Fruit fly (Drosophila melanogaster) whole organism, wandering third instar larva: Measurements from ENCODE around the gene CG3868.
A peak's percentile ranks its signal among the peaks of the same experiment; 100 is the strongest.

ENCODE experiments used
- Abd-B ChIP-seq: fragments of >200 bp; optimal IDR thresholded peaks from 2 replicates; lab custom pipeline; 2017; ENCODE audit warnings: missing biosample characterization, missing genetic modification characterization
- CG32264 ChIP-seq: fragments of 200-800 bp; sonication (Bioruptor generic); optimal IDR thresholded peaks from 2 replicates; lab custom pipeline; 2016; ENCODE audit warnings: missing biosample characterization, missing genetic modification characterization
- CrebA ChIP-seq: fragments of 200-800 bp; sonication (Bioruptor generic); optimal IDR thresholded peaks from 2 replicates; lab custom pipeline; 2016; ENCODE audit warnings: missing biosample characterization, mild to moderate bottlenecking, missing genetic modification characterization, borderline replicate concordance
- Dfd ChIP-seq: fragments of >200 bp; optimal IDR thresholded peaks from 2 replicates; lab custom pipeline; 2017; ENCODE audit warnings: missing biosample characterization, missing genetic modification characterization
- GATAd ChIP-seq: sonication (Bioruptor generic); optimal IDR thresholded peaks from 2 replicates; lab custom pipeline; 2016; ENCODE audit warnings: missing biosample characterization, missing genetic modification characterization
- HLH106 ChIP-seq: fragments of 200-800 bp; optimal IDR thresholded peaks from 3 replicates; lab custom pipeline; 2019; ENCODE audit warnings: missing biosample characterization, mild to moderate bottlenecking, missing genetic modification characterization, moderate library complexity
- Hnf4 ChIP-seq: fragments of 200-800 bp; sonication (Bioruptor generic); optimal IDR thresholded peaks from 2 replicates; lab custom pipeline; 2016; ENCODE audit warnings: missing biosample characterization, mild to moderate bottlenecking, missing genetic modification characterization
- Hr83 ChIP-seq: fragments of 200-300 bp; sonication (Bioruptor generic); optimal IDR thresholded peaks from 2 replicates; lab custom pipeline; 2016; ENCODE audit warnings: missing biosample characterization, mild to moderate bottlenecking, missing genetic modification characterization, moderate library complexity; ENCODE audit not compliant: poor library complexity, severe bottlenecking
- Mio ChIP-seq: sonication (Bioruptor generic); optimal IDR thresholded peaks from 2 replicates; lab custom pipeline; 2016; ENCODE audit warnings: missing biosample characterization, missing genetic modification characterization
- Myc ChIP-seq: fragments of >200 bp; optimal IDR thresholded peaks from 2 replicates; lab custom pipeline; 2017
- N ChIP-seq: fragments of >200 bp; optimal IDR thresholded peaks from 2 replicates; lab custom pipeline; 2018; ENCODE audit warnings: missing biosample characterization, missing external identifiers, missing genetic modification characterization
- OdsH ChIP-seq: fragments of 200-800 bp; sonication (Bioruptor generic); optimal IDR thresholded peaks from 2 replicates; lab custom pipeline; 2016; ENCODE audit warnings: missing biosample characterization, mild to moderate bottlenecking, missing genetic modification characterization
- Rel ChIP-seq, 2 experiments: fragments of 200-800 bp; sonication (Bioruptor generic) in 1 of 2; optimal IDR thresholded peaks; 2 replicates in 1 of 2; 3 replicates in 1 of 2; lab custom pipeline; 2016 to 2019; ENCODE audit warnings: mild to moderate bottlenecking in 2 of 2, missing biosample characterization in 2 of 2, missing genetic modification characterization in 2 of 2, moderate library complexity in 1 of 2
- Sp1 ChIP-seq: fragments of 200-800 bp; sonication (Bioruptor generic); optimal IDR thresholded peaks from 3 replicates; lab custom pipeline; 2019; ENCODE audit warnings: missing biosample characterization, mild to moderate bottlenecking, missing genetic modification characterization, moderate library complexity
- br ChIP-seq: fragments of 200-800 bp; sonication (Bioruptor generic); optimal IDR thresholded peaks from 2 replicates; lab custom pipeline; 2016; ENCODE audit warnings: missing biosample characterization, missing genetic modification characterization
- brk ChIP-seq: fragments of 200-800 bp; sonication (Bioruptor generic); optimal IDR thresholded peaks from 2 replicates; lab custom pipeline; 2016; ENCODE audit warnings: missing biosample characterization, mild to moderate bottlenecking, missing genetic modification characterization
- dl ChIP-seq, 2 experiments: fragments of 175-275, 200-275 bp in 1 of 2; fragments of 200-275 bp in 1 of 2; sonication (Bioruptor generic); optimal IDR thresholded peaks; lab custom pipeline; 2018; ENCODE audit warnings: mild to moderate bottlenecking in 2 of 2, missing biosample characterization in 2 of 2, missing genetic modification characterization in 2 of 2, moderate library complexity in 2 of 2; ENCODE audit not compliant: partially characterized antibody in 2 of 2, insufficient read depth in 1 of 2
- dmrt93B ChIP-seq: fragments of 200-800 bp; sonication (Bioruptor generic); optimal IDR thresholded peaks from 2 replicates; lab custom pipeline; 2018; ENCODE audit warnings: missing biosample characterization, mild to moderate bottlenecking, missing genetic modification characterization
- dsf ChIP-seq: sonication (Bioruptor generic); optimal IDR thresholded peaks from 2 replicates; lab custom pipeline; 2016; ENCODE audit warnings: missing biosample characterization, missing genetic modification characterization, borderline replicate concordance
- ey ChIP-seq: fragments of 200-800 bp; sonication (Bioruptor generic); optimal IDR thresholded peaks from 2 replicates; lab custom pipeline; 2016; ENCODE audit warnings: missing biosample characterization, missing genetic modification characterization
- foxo ChIP-seq, 2 experiments: fragments of 200-800 bp; sonication (Bioruptor generic); optimal IDR thresholded peaks; 2 replicates in 1 of 2; 3 replicates in 1 of 2; lab custom pipeline; 2016 to 2017; ENCODE audit warnings: missing biosample characterization in 2 of 2, missing genetic modification characterization in 2 of 2
- fru ChIP-seq: fragments of 200-800 bp; sonication (Bioruptor generic); optimal IDR thresholded peaks from 3 replicates; lab custom pipeline; 2016; ENCODE audit warnings: missing biosample characterization, mild to moderate bottlenecking, missing genetic modification characterization
- h ChIP-seq: fragments of 200-800 bp; sonication (Bioruptor generic); optimal IDR thresholded peaks from 3 replicates; lab custom pipeline; 2016; ENCODE audit warnings: missing biosample characterization, mild to moderate bottlenecking, missing genetic modification characterization
- jim ChIP-seq: fragments of 175-275, 200-325 bp; sonication (Bioruptor generic); optimal IDR thresholded peaks from 2 replicates; lab custom pipeline; 2016; ENCODE audit warnings: missing biosample characterization, mild to moderate bottlenecking, missing genetic modification characterization
- lola ChIP-seq: fragments of >200 bp; optimal IDR thresholded peaks from 2 replicates; lab custom pipeline; 2017; ENCODE audit warnings: missing biosample characterization, missing genetic modification characterization
- pan ChIP-seq: fragments of >200 bp; optimal IDR thresholded peaks from 2 replicates; lab custom pipeline; 2017
- psq ChIP-seq: fragments of 200-800 bp; sonication (Bioruptor generic); optimal IDR thresholded peaks from 3 replicates; lab custom pipeline; 2017; ENCODE audit warnings: missing biosample characterization, mild to moderate bottlenecking, missing genetic modification characterization, moderate library complexity
- rgr ChIP-seq: fragments of 200-800 bp; sonication (Bioruptor generic); optimal IDR thresholded peaks from 3 replicates; lab custom pipeline; 2016; ENCODE audit warnings: missing biosample characterization, mild to moderate bottlenecking, missing genetic modification characterization
- sage ChIP-seq: fragments of 200-800 bp; sonication (Bioruptor generic); optimal IDR thresholded peaks from 2 replicates; lab custom pipeline; 2016; ENCODE audit warnings: missing biosample characterization, mild to moderate bottlenecking, missing genetic modification characterization
- sv ChIP-seq: fragments of 200-800 bp; sonication (Bioruptor generic); optimal IDR thresholded peaks from 3 replicates; lab custom pipeline; 2016; ENCODE audit warnings: missing biosample characterization, missing genetic modification characterization
- tai ChIP-seq: sonication (Bioruptor generic); optimal IDR thresholded peaks from 2 replicates; lab custom pipeline; 2016; ENCODE audit warnings: missing biosample characterization, missing genetic modification characterization
- usp ChIP-seq: fragments of >200 bp; optimal IDR thresholded peaks from 2 replicates; lab custom pipeline; 2017; ENCODE audit warnings: missing biosample characterization, missing genetic modification characterization
- woc ChIP-seq: sonication (Bioruptor generic); optimal IDR thresholded peaks from 2 replicates; lab custom pipeline; 2016; ENCODE audit warnings: missing biosample characterization, mild to moderate bottlenecking, missing genetic modification characterization

Gene CG3868

DNA sequence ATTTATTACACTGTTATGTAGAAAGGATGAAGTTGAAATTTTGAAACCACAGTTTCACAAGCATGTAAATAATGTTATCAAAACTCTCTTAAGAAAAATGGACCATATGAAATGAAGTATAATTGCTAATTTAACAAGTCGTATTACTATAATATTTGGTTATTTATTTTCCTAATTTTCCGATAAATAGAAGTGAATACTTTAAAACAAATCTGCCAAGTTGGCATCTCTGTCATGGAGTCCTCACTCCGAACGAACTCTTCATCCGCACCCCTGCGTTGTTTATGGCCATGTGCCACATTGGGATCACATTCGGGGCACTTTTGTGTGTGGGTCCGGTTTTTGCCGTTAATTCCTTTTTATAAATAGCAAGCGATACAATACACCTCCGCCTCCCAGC, 2.7 kb downstream of the CG3868 start:
- TF ChIP-seq CrebA (no peak), tai (no peak), psq (GFP tag; lab: Kevin White, UChicago) (no peak), N (GFP tag; lab: Kevin White, UChicago) (no peak), Hnf4 (GFP tag; lab: Kevin White, UChicago) (no peak), pan (no peak), Dfd (no peak), dl (GFP tag; optimal IDR thresholded peaks at IDR 0.05; lab: Kevin White, UChicago; ENCODE audit: insufficient read depth in 1 of 2, partially characterized antibody in 2 of 2) (no peak)

DNA sequence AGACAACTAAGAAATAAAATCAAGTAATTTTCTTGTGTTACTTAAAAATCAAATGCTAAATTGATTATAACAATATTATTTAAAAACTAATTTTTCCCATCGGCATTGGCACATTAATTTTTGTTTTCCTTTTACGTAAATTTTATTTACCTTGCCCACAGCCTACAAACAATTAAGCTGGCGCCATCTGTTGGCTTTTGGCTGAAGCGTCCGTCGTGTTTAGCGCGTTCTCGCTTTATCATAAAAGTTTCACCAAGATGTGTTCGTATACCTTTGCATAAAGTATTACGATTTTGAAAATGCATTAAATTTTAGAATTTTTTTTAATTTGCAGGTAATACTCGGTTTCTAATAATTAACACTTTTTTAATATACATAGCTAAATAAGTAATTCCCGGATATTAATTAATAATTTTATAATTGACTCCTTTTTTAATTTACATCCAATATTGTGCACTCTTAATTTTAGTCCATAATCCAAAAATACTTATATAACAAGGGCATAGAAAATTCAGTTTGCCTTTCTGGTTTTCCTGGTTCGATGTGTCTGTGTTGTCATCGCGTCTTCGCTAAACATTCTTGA, 5.4 kb downstream of the CG3868 start:
- TF ChIP-seq usp = no peak
- no peak for TF ChIP-seq ey (GFP tag; lab: Kevin White, UChicago)
- TF ChIP-seq GATAd (GFP tag; lab: Kevin White, UChicago) = no peak
- no peak for TF ChIP-seq h (GFP tag; lab: Kevin White, UChicago)
- no peak for TF ChIP-seq HLH106 (tag; lab: Kevin White, UChicago)
- no peak for TF ChIP-seq Rel (GFP tag; optimal IDR thresholded peaks at IDR 0.05; lab: Kevin White, UChicago)
- no peak for TF ChIP-seq Rel (tag; optimal IDR thresholded peaks at IDR 0.05; lab: Kevin White, UChicago)
- no peak for TF ChIP-seq CG32264 (GFP tag; lab: Kevin White, UChicago)
- no peak for TF ChIP-seq brk (GFP tag; lab: Kevin White, UChicago)
- TF ChIP-seq Mio = no peak
- TF ChIP-seq Myc (lab: Kevin White, UChicago) = no peak
- TF ChIP-seq pan = no peak
- no peak for TF ChIP-seq sv (GFP tag; lab: Kevin White, UChicago)

DNA sequence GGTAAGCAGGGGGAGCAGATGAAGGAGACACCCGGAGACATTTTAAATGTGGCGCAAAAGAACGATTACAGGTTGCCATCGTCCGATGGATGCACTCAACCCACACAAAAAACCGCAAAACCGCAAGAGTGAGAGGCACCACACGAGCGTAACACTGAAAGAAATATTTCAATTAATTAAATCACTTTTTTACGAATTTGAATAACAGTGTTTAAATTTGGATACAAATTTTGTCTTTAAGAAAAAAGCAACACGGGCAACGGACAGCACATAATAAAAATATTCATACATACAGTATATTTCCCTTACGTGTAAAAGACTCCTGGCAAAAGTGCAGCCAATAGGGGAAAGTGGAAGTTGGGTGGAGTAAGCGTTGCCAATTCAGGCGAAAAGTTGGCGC, 13.3 kb downstream of the CG3868 start:
- no peak for TF ChIP-seq fru (GFP tag; lab: Kevin White, UChicago)
- TF ChIP-seq psq (GFP tag; lab: Kevin White, UChicago) = no peak
- TF ChIP-seq dsf (GFP tag; lab: Kevin White, UChicago) = no peak
- TF ChIP-seq br = no peak
- no peak for TF ChIP-seq Mio
- no peak for TF ChIP-seq Hr83 (GFP tag; lab: Kevin White, UChicago)
- TF ChIP-seq ey (GFP tag; lab: Kevin White, UChicago) = no peak
- TF ChIP-seq lola (GFP tag; lab: Kevin White, UChicago) = no peak
- no peak for TF ChIP-seq h (GFP tag; lab: Kevin White, UChicago)
- TF ChIP-seq Abd-B (GFP tag; lab: Kevin White, UChicago) = no peak
- TF ChIP-seq sage (GFP tag; lab: Kevin White, UChicago) = no peak
- no peak for TF ChIP-seq Dfd
- TF ChIP-seq jim = no peak
- no peak for TF ChIP-seq HLH106 (tag; lab: Kevin White, UChicago)
- TF ChIP-seq CrebA = no peak
- TF ChIP-seq tai = no peak
- TF ChIP-seq CG32264 (GFP tag; lab: Kevin White, UChicago) = no peak

DNA sequence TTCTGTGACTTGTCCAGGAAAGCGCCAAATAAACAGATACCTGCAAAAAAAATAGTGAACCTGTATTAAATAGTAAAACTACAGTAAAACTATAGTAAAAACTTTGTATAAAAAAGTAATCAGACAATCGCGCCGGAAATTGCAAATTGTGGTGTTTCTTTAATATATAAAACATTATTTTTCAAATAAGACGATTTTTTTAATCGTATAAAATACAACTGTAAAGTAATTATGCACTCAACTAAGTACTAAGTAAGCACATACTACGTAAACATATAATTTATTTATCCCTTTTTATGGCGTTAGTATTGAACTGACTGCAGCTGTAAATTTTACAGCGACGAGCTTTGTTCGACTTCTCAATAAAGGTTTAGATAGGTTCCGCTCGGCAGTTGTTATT, 21.0 kb downstream of the CG3868 start, which contains the start of gene CG43120:
Gene CG43120, plus strand, starts transcription at position 391 of the 400 bp plus-strand sequence.
- peak; percentile 30 for TF ChIP-seq dmrt93B (GFP tag; lab: Kevin White, UChicago)
- peak; percentile 57 for TF ChIP-seq h (GFP tag; lab: Kevin White, UChicago)
- peak; percentile 57 for TF ChIP-seq Sp1 (GFP tag; lab: Kevin White, UChicago)
- peak; percentile 43 for TF ChIP-seq rgr (GFP tag; lab: Kevin White, UChicago)
- peak; percentile 60 for TF ChIP-seq fru (GFP tag; lab: Kevin White, UChicago)
- peak; percentile 50 for TF ChIP-seq OdsH (GFP tag; lab: Kevin White, UChicago)
- peak; percentile 32 for TF ChIP-seq psq (GFP tag; lab: Kevin White, UChicago)
- no peak for TF ChIP-seq tai
- TF ChIP-seq ey (GFP tag; lab: Kevin White, UChicago) = peak; percentile 33
- TF ChIP-seq woc (GFP tag; lab: Kevin White, UChicago) = no peak
- no peak for TF ChIP-seq pan
- TF ChIP-seq foxo (GFP tag; optimal IDR thresholded peaks at IDR 0.05; lab: Kevin White, UChicago) = peak in 1 of 2 experiments; percentile 36
- TF ChIP-seq Hnf4 (GFP tag; lab: Kevin White, UChicago) = no peak
- TF ChIP-seq HLH106 (tag; lab: Kevin White, UChicago) = peak; percentile 51
- no peak for TF ChIP-seq Hr83 (GFP tag; lab: Kevin White, UChicago)
